Worm (Caenorhabditis elegans) whole organism, late embryonic: Measurements from ENCODE around the gene C07B5.3.

Experiments used
- C38D4.7 ChIP-seq: fragments of 200-800 bp; sonication (Bioruptor generic); optimal IDR thresholded peaks from 2 replicates; lab custom pipeline; 2018; ENCODE audit warnings: mild to moderate bottlenecking, missing genetic modification characterization, moderate library complexity, missing compliant biosample characterization
- F13H6.1 ChIP-seq: sonication (generic microtip); optimal IDR thresholded peaks from 2 replicates; lab custom pipeline; 2016; ENCODE audit warnings: missing genetic modification characterization, missing compliant biosample characterization
- ahr-1 ChIP-seq: sonication (generic microtip); optimal IDR thresholded peaks from 2 replicates; lab custom pipeline; 2016; ENCODE audit warnings: missing genetic modification characterization, missing compliant biosample characterization
- ceh-19 ChIP-seq: fragments of 200-800 bp; sonication (Bioruptor generic); optimal IDR thresholded peaks from 2 replicates; lab custom pipeline; 2018; ENCODE audit warnings: mild to moderate bottlenecking, missing genetic modification characterization, missing compliant biosample characterization
- ceh-22 ChIP-seq: sonication (generic microtip); optimal IDR thresholded peaks from 2 replicates; lab custom pipeline; 2017; ENCODE audit warnings: missing biosample characterization, missing genetic modification characterization
- ceh-31 ChIP-seq: sonication (generic microtip); optimal IDR thresholded peaks from 2 replicates; lab custom pipeline; 2016; ENCODE audit warnings: missing genetic modification characterization, missing compliant biosample characterization
- ceh-34 ChIP-seq: sonication (generic microtip); optimal IDR thresholded peaks from 2 replicates; lab custom pipeline; 2016; ENCODE audit warnings: mild to moderate bottlenecking, missing genetic modification characterization, missing compliant biosample characterization
- ceh-45 ChIP-seq: fragments of 200-800 bp; sonication (Bioruptor generic); IDR thresholded peaks from 2 replicates; pipeline ENCODE4 v1.3.6; 2022; ENCODE audit warnings: missing genetic modification reagents, missing genetic modification characterization, missing compliant biosample characterization
- ceh-48 ChIP-seq: sonication (generic microtip); optimal IDR thresholded peaks from 2 replicates; lab custom pipeline; 2016; ENCODE audit warnings: missing genetic modification characterization, inconsistent platforms, missing compliant biosample characterization
- ceh-9 ChIP-seq: sonication (generic microtip); optimal IDR thresholded peaks from 2 replicates; lab custom pipeline; 2016; ENCODE audit warnings: mild to moderate bottlenecking, missing genetic modification characterization, inconsistent platforms, missing compliant biosample characterization
- che-1 ChIP-seq: sonication (generic microtip); optimal IDR thresholded peaks from 2 replicates; lab custom pipeline; 2016; ENCODE audit warnings: mild to moderate bottlenecking, missing genetic modification characterization, missing compliant biosample characterization
- dmd-4 ChIP-seq: sonication (generic microtip); optimal IDR thresholded peaks from 2 replicates; lab custom pipeline; 2016; ENCODE audit warnings: borderline replicate concordance, missing genetic modification characterization, missing compliant biosample characterization
- ets-4 ChIP-seq: sonication (generic microtip); optimal IDR thresholded peaks from 2 replicates; lab custom pipeline; 2016; ENCODE audit warnings: missing genetic modification characterization, missing compliant biosample characterization
- fax-1 ChIP-seq: sonication (generic microtip); optimal IDR thresholded peaks from 2 replicates; lab custom pipeline; 2016; ENCODE audit warnings: missing genotype, missing genetic modification characterization, missing compliant biosample characterization
- fkh-6 ChIP-seq: sonication (generic microtip); optimal IDR thresholded peaks from 2 replicates; lab custom pipeline; 2016; ENCODE audit warnings: missing genetic modification characterization, missing compliant biosample characterization
- hlh-15 ChIP-seq: sonication (generic microtip); optimal IDR thresholded peaks from 2 replicates; lab custom pipeline; 2016; ENCODE audit warnings: missing genetic modification characterization, missing compliant biosample characterization
- hlh-30 ChIP-seq: sonication (generic microtip); optimal IDR thresholded peaks from 2 replicates; lab custom pipeline; 2017; ENCODE audit warnings: antibody characterized with exemption, missing genetic modification characterization, missing compliant biosample characterization; ENCODE audit not compliant: insufficient read depth
- hlh-6 ChIP-seq: sonication (generic microtip); optimal IDR thresholded peaks from 2 replicates; lab custom pipeline; 2016; ENCODE audit warnings: missing genotype, missing genetic modification characterization, missing compliant biosample characterization
- lim-6 ChIP-seq: sonication (generic microtip); optimal IDR thresholded peaks from 2 replicates; lab custom pipeline; 2016; ENCODE audit warnings: missing genetic modification characterization, missing compliant biosample characterization
- lin-11 ChIP-seq: fragments of 200-800 bp; sonication (Bioruptor generic); optimal IDR thresholded peaks from 2 replicates; lab custom pipeline; 2018; ENCODE audit warnings: mild to moderate bottlenecking, missing genetic modification characterization, missing compliant biosample characterization
- mec-3 ChIP-seq: sonication (generic microtip); optimal IDR thresholded peaks from 2 replicates; lab custom pipeline; 2016; ENCODE audit warnings: borderline replicate concordance, missing genetic modification characterization, missing compliant biosample characterization
- nhr-11 ChIP-seq: fragments of 150-350 bp; optimal IDR thresholded peaks from 2 replicates; lab custom pipeline; 2014; ENCODE audit warnings: missing biosample characterization, missing genetic modification characterization
- npax-4 ChIP-seq: sonication (generic microtip); optimal IDR thresholded peaks from 2 replicates; lab custom pipeline; 2016; ENCODE audit warnings: missing genetic modification characterization, missing compliant biosample characterization
- pha-2 ChIP-seq: sonication (generic microtip); optimal IDR thresholded peaks from 2 replicates; lab custom pipeline; 2017; ENCODE audit warnings: mild to moderate bottlenecking, missing genetic modification characterization, missing compliant biosample characterization
- pqm-1 ChIP-seq: sonication (generic microtip); optimal IDR thresholded peaks from 2 replicates; lab custom pipeline; 2016; ENCODE audit warnings: missing genetic modification characterization, missing compliant biosample characterization
- pros-1 ChIP-seq: fragments of 150-350 bp; optimal IDR thresholded peaks from 2 replicates; lab custom pipeline; 2014; ENCODE audit warnings: missing biosample characterization, missing genetic modification reagents, missing genetic modification characterization
- ref-2 ChIP-seq: sonication (generic microtip); optimal IDR thresholded peaks from 2 replicates; lab custom pipeline; 2016; ENCODE audit warnings: missing genetic modification characterization, missing compliant biosample characterization
- rnt-1 ChIP-seq: sonication (generic microtip); optimal IDR thresholded peaks from 2 replicates; lab custom pipeline; 2016; ENCODE audit warnings: missing genetic modification characterization, missing compliant biosample characterization
- sdc-2 ChIP-seq: sonication (generic microtip); optimal IDR thresholded peaks from 2 replicates; lab custom pipeline; 2016; ENCODE audit warnings: missing genotype, missing genetic modification characterization, missing compliant biosample characterization
- syd-9 ChIP-seq: sonication (generic microtip); optimal IDR thresholded peaks from 2 replicates; lab custom pipeline; 2016; ENCODE audit warnings: mild to moderate bottlenecking, missing genetic modification characterization, moderate library complexity, missing compliant biosample characterization
- tbx-2 ChIP-seq: sonication (generic microtip); optimal IDR thresholded peaks from 2 replicates; lab custom pipeline; 2016; ENCODE audit warnings: missing genetic modification characterization, missing compliant biosample characterization
- ttx-3 ChIP-seq: sonication (generic microtip); optimal IDR thresholded peaks from 2 replicates; lab custom pipeline; 2016; ENCODE audit warnings: missing genetic modification reagents, missing genetic modification characterization, missing compliant biosample characterization
- unc-42 ChIP-seq: sonication (generic microtip); optimal IDR thresholded peaks from 2 replicates; lab custom pipeline; 2016; ENCODE audit warnings: missing genotype, missing genetic modification characterization, missing compliant biosample characterization
- unc-55 ChIP-seq: sonication (generic microtip); optimal IDR thresholded peaks from 2 replicates; lab custom pipeline; 2017; ENCODE audit warnings: missing biosample characterization, missing genetic modification reagents, missing genetic modification characterization

The C07B5.3 gene

ce11 chrX:9506341-9506740 lies 16.7 kb downstream of the C07B5.3 start:
- 0 out of 2 replicates have a peak, but pooled peaks have one; percentile 39 for TF ChIP-seq ceh-45 (GFP tag; lab: Robert Waterston, UW)
- no peak for TF ChIP-seq C38D4.7 (GFP tag; lab: Kevin White, UChicago)
- peak; percentile 96 for TF ChIP-seq unc-42 (tag; lab: Kevin White, UChicago)
- peak; percentile 3 for TF ChIP-seq sdc-2 (tag; lab: Kevin White, UChicago)
- TF ChIP-seq ceh-19 (GFP tag; lab: Kevin White, UChicago), result no peak
- TF ChIP-seq hlh-6 (tag; lab: Kevin White, UChicago), result no peak
- TF ChIP-seq ceh-34 (tag; lab: Kevin White, UChicago), result peak; percentile 37
- TF ChIP-seq fkh-6 (tag; lab: Kevin White, UChicago), result peak; percentile 24
- peak; percentile 20 for TF ChIP-seq ceh-31

- peak; percentile 8 for TF ChIP-seq tbx-2
- no peak for TF ChIP-seq hlh-15 (tag; lab: Kevin White, UChicago)
- TF ChIP-seq dmd-4, result no peak
- no peak for TF ChIP-seq F13H6.1 (tag; lab: Kevin White, UChicago)
- peak; percentile 1 for TF ChIP-seq ref-2 (tag; lab: Kevin White, UChicago)
- TF ChIP-seq che-1 (tag; lab: Kevin White, UChicago), result no peak
- TF ChIP-seq lim-6, result no peak
- peak; percentile 13 for TF ChIP-seq ceh-31
- no peak for TF ChIP-seq hlh-6 (tag; lab: Kevin White, UChicago)
- TF ChIP-seq ttx-3 (tag; lab: Kevin White, UChicago), result no peak
- TF ChIP-seq ets-4, result no peak
- TF ChIP-seq hlh-30 (tag; lab: Kevin White, UChicago), result no peak
- TF ChIP-seq lin-11, result no peak
- no peak for TF ChIP-seq fax-1 (tag; lab: Kevin White, UChicago)
- no peak for TF ChIP-seq pqm-1 (tag; lab: Kevin White, UChicago)
- TF ChIP-seq, all 69 proteins: peak for 3
These were observed 18.1 kb downstream of the C07B5.3 start for ce11 chrX:9504911-9505397.

ce11 chrX:9504221-9504620 lies 18.8 kb downstream of the C07B5.3 start:
- TF ChIP-seq unc-42 (tag; lab: Kevin White, UChicago) (peak; percentile 57), pha-2 (tag; lab: Kevin White, UChicago) (no peak), npax-4 (no peak)

ce11 chrX:9499355-9499754 lies 23.7 kb downstream of the C07B5.3 start:
- TF ChIP-seq pqm-1 (tag; lab: Kevin White, UChicago) (no peak), unc-55 (no peak), pros-1 (tag; lab: Kevin White, UChicago) (no peak), syd-9 (tag; lab: Kevin White, UChicago) (no peak), ceh-48 (no peak), hlh-6 (tag; lab: Kevin White, UChicago) (no peak), ceh-22 (no peak), ahr-1 (tag; lab: Kevin White, UChicago) (no peak), rnt-1 (no peak), mec-3 (tag; lab: Kevin White, UChicago) (no peak), ref-2 (tag; lab: Kevin White, UChicago) (no peak), ceh-34 (tag; lab: Kevin White, UChicago) (no peak)

- TF ChIP-seq ceh-9, result no peak
- peak; percentile 46 for TF ChIP-seq pha-2 (tag; lab: Kevin White, UChicago)
- no peak for TF ChIP-seq sdc-2 (tag; lab: Kevin White, UChicago)
- no peak for TF ChIP-seq nhr-11 (tag; lab: Kevin White, UChicago)
- peak; percentile 1 for TF ChIP-seq tbx-2
- peak; percentile 24 for TF ChIP-seq rnt-1
- peak; percentile 49 for TF ChIP-seq hlh-6 (tag; lab: Kevin White, UChicago)
These were observed 28.4 kb downstream of the C07B5.3 start for ce11 chrX:9494661-9495060.
